Fruit fly (Drosophila melanogaster) Kc167 (cell line): ENCODE data around the gene Spase12.

Source experiments
- Myc ChIP-seq: fragments of >200 bp; optimal IDR thresholded peaks from 2 replicates; lab custom pipeline; 2017; ENCODE audit warnings: missing external identifiers
- psq ChIP-seq: fragments of >200 bp; optimal IDR thresholded peaks from 2 replicates; lab custom pipeline; 2017; ENCODE audit warnings: missing external identifiers

DNA sequence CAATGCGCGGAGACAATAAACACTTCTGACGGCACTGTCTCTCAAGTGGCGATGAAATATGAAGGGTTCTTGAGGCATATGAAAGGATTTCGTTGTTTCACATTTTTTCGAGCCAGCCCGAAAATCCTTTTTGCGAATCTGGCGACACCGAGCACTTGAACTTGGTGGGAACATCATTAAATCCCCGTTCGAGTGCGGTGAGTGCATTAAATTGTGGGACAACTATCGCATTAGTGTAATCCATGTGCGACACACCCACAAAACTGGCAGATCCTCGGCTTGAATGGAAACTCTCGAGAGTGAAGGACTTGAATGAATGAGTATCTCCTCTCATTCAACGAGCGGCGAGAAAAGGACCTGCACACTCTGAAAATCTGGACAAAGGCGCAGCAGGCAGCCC lies 25.8 kb upstream of the Spase12 start:
- TF ChIP-seq psq, result no peak
- TF ChIP-seq Myc (lab: Kevin White, UChicago), result no peak
